Fruit fly (Drosophila melanogaster) whole organism, pupa: ENCODE data around the gene Srr.
A peak's percentile ranks its signal among the peaks of the same experiment; 100 is the strongest.

ENCODE experiments used
- CG10348 ChIP-seq: fragments of 200-800 bp; sonication (Bioruptor generic); IDR thresholded peaks from 2 replicates; pipeline ENCODE4 v1.3.6; 2022; ENCODE audit warnings: missing biosample characterization, missing genetic modification characterization
- CG12605 ChIP-seq: fragments of 200-800 bp; sonication (Bioruptor generic); IDR thresholded peaks from 2 replicates; pipeline ENCODE4 v1.3.6; 2022; ENCODE audit warnings: missing biosample characterization, missing genetic modification characterization
- CG13204 ChIP-seq: fragments of 200-800 bp; sonication (Bioruptor generic); optimal IDR thresholded peaks from 2 replicates; lab custom pipeline; 2018; ENCODE audit warnings: missing biosample characterization, mild to moderate bottlenecking, missing genetic modification characterization, moderate library complexity
- CG14655 ChIP-seq: fragments of 200-800 bp; sonication (Bioruptor generic); optimal IDR thresholded peaks from 3 replicates; lab custom pipeline; 2017; ENCODE audit warnings: mild to moderate bottlenecking, missing biosample characterization, missing genetic modification reagents, missing genetic modification characterization
- CG15710 ChIP-seq: fragments of 200-800 bp; sonication (Bioruptor generic); optimal IDR thresholded peaks from 2 replicates; lab custom pipeline; 2018; ENCODE audit warnings: missing biosample characterization, mild to moderate bottlenecking, missing genetic modification characterization, moderate library complexity
- CG17806 ChIP-seq: fragments of 200-800 bp; sonication (Bioruptor generic); optimal IDR thresholded peaks from 2 replicates; lab custom pipeline; 2018; ENCODE audit warnings: missing biosample characterization, mild to moderate bottlenecking, missing genetic modification characterization, moderate library complexity
- CG32121 ChIP-seq: fragments of 200-800 bp; sonication (Bioruptor generic); IDR thresholded peaks from 2 replicates; pipeline ENCODE4 v1.3.6; 2022; ENCODE audit warnings: missing biosample characterization, missing genetic modification characterization
- CG34367 ChIP-seq: fragments of 200-800 bp; sonication (Bioruptor generic); optimal IDR thresholded peaks from 2 replicates; lab custom pipeline; 2018; ENCODE audit warnings: missing biosample characterization, mild to moderate bottlenecking, missing genetic modification characterization
- CG4496 ChIP-seq: fragments of 200-800 bp; sonication (Bioruptor generic); IDR thresholded peaks from 3 replicates; pipeline ENCODE4 v1.3.6; 2022; ENCODE audit warnings: missing biosample characterization, missing genetic modification characterization
- CG8159 ChIP-seq: fragments of 200-800 bp; sonication (Bioruptor generic); optimal IDR thresholded peaks from 3 replicates; lab custom pipeline; 2018; ENCODE audit warnings: missing biosample characterization, mild to moderate bottlenecking, missing genetic modification characterization, moderate library complexity
- CG8301 ChIP-seq: fragments of 200-800 bp; sonication (Bioruptor generic); optimal IDR thresholded peaks from 2 replicates; lab custom pipeline; 2018; ENCODE audit warnings: missing biosample characterization, mild to moderate bottlenecking, missing genetic modification characterization
- CG9948 ChIP-seq: fragments of 200-800 bp; sonication (Bioruptor generic); optimal IDR thresholded peaks from 2 replicates; lab custom pipeline; 2018; ENCODE audit warnings: missing biosample characterization, mild to moderate bottlenecking, missing genetic modification characterization, moderate library complexity
- D1 ChIP-seq: fragments of 200-800 bp; sonication (Bioruptor generic); optimal IDR thresholded peaks from 2 replicates; lab custom pipeline; 2018; ENCODE audit warnings: missing biosample characterization, mild to moderate bottlenecking, missing genetic modification characterization, moderate library complexity
- EcR ChIP-seq: fragments of 200-800 bp; sonication (Bioruptor generic); optimal IDR thresholded peaks from 3 replicates; lab custom pipeline; 2019; ENCODE audit warnings: missing biosample characterization, missing genetic modification characterization, mild to moderate bottlenecking, moderate library complexity, missing genetic modification reagents
- Ets98B ChIP-seq: fragments of 200-800 bp; sonication (Bioruptor generic); IDR thresholded peaks from 2 replicates; pipeline ENCODE4 v1.3.6; 2022; ENCODE audit warnings: missing biosample characterization, missing genetic modification characterization
- Pif1A ChIP-seq: fragments of 200-800 bp; sonication (Bioruptor generic); optimal IDR thresholded peaks from 3 replicates; lab custom pipeline; 2016; ENCODE audit warnings: missing biosample characterization, missing genetic modification characterization
- Pif1B ChIP-seq: fragments of 200-800 bp; sonication (Bioruptor generic); optimal IDR thresholded peaks from 3 replicates; lab custom pipeline; 2016; ENCODE audit warnings: missing biosample characterization, missing genetic modification characterization
- Snoo ChIP-seq: fragments of 200-800 bp; sonication (Bioruptor generic); optimal IDR thresholded peaks from 3 replicates; lab custom pipeline; 2017; ENCODE audit warnings: missing biosample characterization, mild to moderate bottlenecking, missing genetic modification characterization, inconsistent platforms
- fd96Ca ChIP-seq: fragments of 200-800 bp; sonication (Bioruptor generic); IDR thresholded peaks from 3 replicates; pipeline ENCODE4 v1.3.6; 2022; ENCODE audit warnings: missing biosample characterization, missing genetic modification characterization
- gl ChIP-seq: fragments of 200-800 bp; sonication (Bioruptor generic); optimal IDR thresholded peaks from 2 replicates; lab custom pipeline; 2018; ENCODE audit warnings: missing biosample characterization, mild to moderate bottlenecking, missing genetic modification characterization
- rn ChIP-seq: fragments of 200-800 bp; sonication (Bioruptor generic); IDR thresholded peaks from 2 replicates; pipeline ENCODE4 v1.3.6; 2022; ENCODE audit warnings: missing biosample characterization, missing genetic modification characterization

Gene Srr

dm6 chr3R:9404104-9404512, 38.9 kb downstream of the Srr start, which contains the start of the genes CG9356, BBIP1 and CG8135:
Gene CG9356, minus strand, starts transcription at chr3R:9404269.
Gene BBIP1, plus strand, starts transcription at chr3R:9404385.
Gene CG8135, plus strand, starts transcription at chr3R:9404385.
- peak; percentile 51 for TF ChIP-seq CG15710 (tag; lab: Kevin White, UChicago)
- TF ChIP-seq CG4496 (GFP tag; lab: Robert Waterston, UW) = peak; percentile 55; the same call in 2 of the 3 replicates
- TF ChIP-seq Snoo (tag; lab: Kevin White, UChicago) = peak; percentile 50
- no peak for TF ChIP-seq EcR (GFP tag; lab: Kevin White, UChicago)
- 0 out of 3 replicates have a peak, but pooled peaks have one; percentile 52 for TF ChIP-seq fd96Ca (GFP tag; lab: Robert Waterston, UW)
- peak; percentile 40 for TF ChIP-seq CG17806 (tag; lab: Kevin White, UChicago)
- TF ChIP-seq CG8301 (tag; lab: Kevin White, UChicago) = no peak
- no peak for TF ChIP-seq CG12605
- peak; percentile 57 for TF ChIP-seq Ets98B (GFP tag; lab: Robert Waterston, UW)
- no peak for TF ChIP-seq Pif1B (GFP tag; lab: Kevin White, UChicago)
- no peak for TF ChIP-seq D1 (tag; lab: Kevin White, UChicago)
- no peak for TF ChIP-seq CG32121 (GFP tag; lab: Robert Waterston, UW)
- no peak for TF ChIP-seq gl (tag; lab: Kevin White, UChicago)
- no peak for TF ChIP-seq CG10348
- no peak for TF ChIP-seq CG13204 (GFP tag; lab: Kevin White, UChicago)

dm6 chr3R:9408069-9408468, 42.9 kb downstream of the Srr start, which contains the start of gene CG44261:
Gene CG44261, minus strand, starts transcription at chr3R:9408169.
- TF ChIP-seq Ets98B (GFP tag; lab: Robert Waterston, UW) (no peak), Snoo (tag; lab: Kevin White, UChicago) (no peak), CG9948 (tag; lab: Kevin White, UChicago) (no peak), EcR (GFP tag; lab: Kevin White, UChicago) (no peak), CG13204 (GFP tag; lab: Kevin White, UChicago) (no peak), CG10348 (no peak), D1 (tag; lab: Kevin White, UChicago) (no peak), fd96Ca (GFP tag; lab: Robert Waterston, UW) (no peak), CG15710 (tag; lab: Kevin White, UChicago) (no peak), rn (no peak), CG34367 (tag; lab: Kevin White, UChicago) (no peak), CG8301 (tag; lab: Kevin White, UChicago) (no peak), CG4496 (GFP tag; lab: Robert Waterston, UW) (no peak), CG17806 (tag; lab: Kevin White, UChicago) (no peak), Pif1A (GFP tag; lab: Kevin White, UChicago) (no peak), CG8159 (tag; lab: Kevin White, UChicago) (no peak), CG14655 (no peak)

dm6 chr3R:9410182-9410581, 45.0 kb downstream of the Srr start, which contains the start of gene betaTub85D:
Gene betaTub85D, minus strand, starts transcription at chr3R:9410282.
- no peak for TF ChIP-seq CG8301 (tag; lab: Kevin White, UChicago)
- TF ChIP-seq gl (tag; lab: Kevin White, UChicago) = no peak
- TF ChIP-seq CG15710 (tag; lab: Kevin White, UChicago) = no peak
- TF ChIP-seq CG8159 (tag; lab: Kevin White, UChicago) = no peak
- TF ChIP-seq CG9948 (tag; lab: Kevin White, UChicago) = no peak
- TF ChIP-seq CG13204 (GFP tag; lab: Kevin White, UChicago) = no peak
- TF ChIP-seq CG10348 = no peak
- no peak for TF ChIP-seq CG34367 (tag; lab: Kevin White, UChicago)
- no peak for TF ChIP-seq Ets98B (GFP tag; lab: Robert Waterston, UW)
- TF ChIP-seq rn = no peak
- TF ChIP-seq D1 (tag; lab: Kevin White, UChicago) = no peak
- TF ChIP-seq CG32121 (GFP tag; lab: Robert Waterston, UW) = no peak
- no peak for TF ChIP-seq CG14655
- TF ChIP-seq CG12605 = no peak
- no peak for TF ChIP-seq CG17806 (tag; lab: Kevin White, UChicago)
- no peak for TF ChIP-seq Pif1B (GFP tag; lab: Kevin White, UChicago)
- no peak for TF ChIP-seq CG4496 (GFP tag; lab: Robert Waterston, UW)
- no peak for TF ChIP-seq Pif1A (GFP tag; lab: Kevin White, UChicago)

dm6 chr3R:9411928-9412640, 46.9 kb downstream of the Srr start, which contains the start of the genes Task7 and alpha-Man-IIa:
Gene Task7, minus strand, starts transcription at chr3R:9412293.
Gene alpha-Man-IIa, plus strand, starts transcription at chr3R:9412548.
- TF ChIP-seq CG4496 (GFP tag; lab: Robert Waterston, UW) = no peak
- TF ChIP-seq CG32121 (GFP tag; lab: Robert Waterston, UW) = no peak
- TF ChIP-seq CG8301 (tag; lab: Kevin White, UChicago) = no peak

dm6 chr3R:9416951-9417350, 51.8 kb downstream of the Srr start:
- no peak for TF ChIP-seq CG8301 (tag; lab: Kevin White, UChicago)
- TF ChIP-seq Snoo (tag; lab: Kevin White, UChicago) = no peak
- no peak for TF ChIP-seq CG8159 (tag; lab: Kevin White, UChicago)
- no peak for TF ChIP-seq CG14655
- no peak for TF ChIP-seq CG32121 (GFP tag; lab: Robert Waterston, UW)
- no peak for TF ChIP-seq CG12605
- TF ChIP-seq CG10348 = no peak
- no peak for TF ChIP-seq CG34367 (tag; lab: Kevin White, UChicago)
- no peak for TF ChIP-seq CG13204 (GFP tag; lab: Kevin White, UChicago)
- TF ChIP-seq CG15710 (tag; lab: Kevin White, UChicago) = no peak
- TF ChIP-seq Ets98B (GFP tag; lab: Robert Waterston, UW) = no peak
- no peak for TF ChIP-seq D1 (tag; lab: Kevin White, UChicago)
